Worm (Caenorhabditis elegans) whole organism, L2 larva: ENCODE results near the gene erp-44.2.
A peak's percentile ranks its signal among the peaks of the same experiment; 100 is the strongest.

ENCODE experiments used
- C34F6.9 ChIP-seq: fragments of 150-350 bp; optimal IDR thresholded peaks from 2 replicates; lab custom pipeline; 2014; ENCODE audit warnings: missing biosample characterization, missing genetic modification characterization
- F13H6.1 ChIP-seq: sonication (generic microtip); optimal IDR thresholded peaks from 2 replicates; lab custom pipeline; 2016; ENCODE audit warnings: missing genetic modification characterization, missing compliant biosample characterization
- R02D3.7 ChIP-seq: fragments of 150-350 bp; optimal IDR thresholded peaks from 2 replicates; lab custom pipeline; 2014; ENCODE audit warnings: missing biosample characterization, missing genetic modification characterization
- Y55F3AM.14 ChIP-seq: fragments of 200-800 bp; sonication (Bioruptor generic); optimal IDR thresholded peaks from 2 replicates; lab custom pipeline; 2018; ENCODE audit warnings: mild to moderate bottlenecking, missing genetic modification characterization, missing compliant biosample characterization
- ZK546.5 ChIP-seq: sonication (generic microtip); optimal IDR thresholded peaks from 2 replicates; lab custom pipeline; 2017; ENCODE audit warnings: missing biosample characterization, missing genetic modification characterization
- ama-1 ChIP-seq: fragments of 150-350 bp; optimal IDR thresholded peaks from 2 replicates; lab custom pipeline; 2018; ENCODE audit warnings: inconsistent platforms
- crh-2 ChIP-seq: sonication (generic microtip); optimal IDR thresholded peaks from 2 replicates; lab custom pipeline; 2017; ENCODE audit warnings: missing biosample characterization, missing genetic modification characterization
- dmd-4 ChIP-seq: sonication (generic microtip); optimal IDR thresholded peaks from 2 replicates; lab custom pipeline; 2017; ENCODE audit warnings: missing biosample characterization, missing genetic modification characterization
- egl-27 ChIP-seq: sonication (generic microtip); optimal IDR thresholded peaks from 3 replicates; lab custom pipeline; 2017; ENCODE audit warnings: missing biosample characterization, missing genetic modification reagents, missing genetic modification characterization
- elt-1 ChIP-seq: fragments of 150-350 bp; optimal IDR thresholded peaks from 2 replicates; lab custom pipeline; 2014; ENCODE audit warnings: missing biosample characterization, missing genetic modification characterization
- fos-1 ChIP-seq: fragments of 150-350 bp; optimal IDR thresholded peaks from 2 replicates; lab custom pipeline; 2014; ENCODE audit warnings: missing biosample characterization, missing genetic modification characterization
- lin-11 ChIP-seq: fragments of 150-350 bp; sonication (generic microtip); optimal IDR thresholded peaks from 2 replicates; lab custom pipeline; 2014; ENCODE audit warnings: missing biosample characterization, missing genetic modification characterization, inconsistent platforms, mixed read lengths
- lin-13 ChIP-seq: fragments of 150-350 bp; optimal IDR thresholded peaks from 2 replicates; lab custom pipeline; 2014; ENCODE audit warnings: missing biosample characterization, missing genetic modification reagents, missing genetic modification characterization
- lin-39 ChIP-seq: fragments of 150-350 bp; optimal IDR thresholded peaks from 2 replicates; lab custom pipeline; 2014; ENCODE audit warnings: missing biosample characterization, missing genetic modification reagents, missing genetic modification characterization
- lsy-2 ChIP-seq, 2 experiments: fragments of 150-350 bp in 1 of 2; sonication (generic microtip) in 1 of 2; optimal IDR thresholded peaks; 2 replicates each; lab custom pipeline; 2014 to 2017; ENCODE audit warnings: missing biosample characterization in 2 of 2, missing genetic modification characterization in 2 of 2
- mdl-1 ChIP-seq, 2 experiments: fragments of 150-350 bp in 1 of 2; sonication (generic microtip) in 1 of 2; optimal IDR thresholded peaks; 2 replicates each; lab custom pipeline; 2017; ENCODE audit warnings: missing biosample characterization in 2 of 2, missing genetic modification characterization in 2 of 2
- nhr-10 ChIP-seq: sonication (generic microtip); optimal IDR thresholded peaks from 2 replicates; lab custom pipeline; 2017; ENCODE audit warnings: missing biosample characterization, missing genetic modification characterization
- nhr-11 ChIP-seq: fragments of 150-350 bp; optimal IDR thresholded peaks from 2 replicates; lab custom pipeline; 2014; ENCODE audit warnings: missing biosample characterization, missing genetic modification characterization
- nhr-129 ChIP-seq: fragments of 150-350 bp; optimal IDR thresholded peaks from 2 replicates; lab custom pipeline; 2014; ENCODE audit warnings: missing biosample characterization, missing genetic modification characterization
- nhr-25 ChIP-seq: fragments of 150-350 bp; sonication (generic microtip); optimal IDR thresholded peaks from 3 replicates; lab custom pipeline; 2014; ENCODE audit warnings: missing biosample characterization, missing genetic modification characterization
- nhr-77 ChIP-seq: fragments of 150-350 bp; optimal IDR thresholded peaks from 2 replicates; lab custom pipeline; 2014; ENCODE audit warnings: missing biosample characterization, missing genetic modification characterization
- peb-1 ChIP-seq: fragments of 150-350 bp; optimal IDR thresholded peaks from 2 replicates; lab custom pipeline; 2014; ENCODE audit warnings: missing biosample characterization, missing genetic modification characterization
- sma-3 ChIP-seq: sonication (generic microtip); optimal IDR thresholded peaks from 2 replicates; lab custom pipeline; 2016; ENCODE audit warnings: missing genetic modification reagents, missing genetic modification characterization, missing compliant biosample characterization
- sma-9 ChIP-seq, 2 experiments: fragments of 150-350 bp in 1 of 2; sonication (generic microtip) in 1 of 2; optimal IDR thresholded peaks; 2 replicates each; lab custom pipeline; 2014 to 2016; ENCODE audit warnings: missing genetic modification characterization in 2 of 2, mild to moderate bottlenecking in 1 of 2, missing biosample characterization in 1 of 2, missing compliant biosample characterization in 1 of 2, missing genetic modification reagents in 1 of 2, moderate library complexity in 1 of 2
- snpc-4 ChIP-seq: fragments of 150-350 bp; optimal IDR thresholded peaks from 2 replicates; lab custom pipeline; 2014; ENCODE audit warnings: missing biosample characterization, missing genetic modification characterization
- unc-39 ChIP-seq: fragments of 150-350 bp; optimal IDR thresholded peaks from 2 replicates; lab custom pipeline; 2014; ENCODE audit warnings: missing biosample characterization, missing genetic modification characterization
- unc-55 ChIP-seq: fragments of 150-350 bp; sonication (generic microtip); optimal IDR thresholded peaks from 3 replicates; lab custom pipeline; 2014; ENCODE audit warnings: missing biosample characterization, missing genetic modification reagents, missing genetic modification characterization
- unc-62 ChIP-seq: fragments of 150-350 bp; optimal IDR thresholded peaks from 2 replicates; lab custom pipeline; 2014; ENCODE audit warnings: missing biosample characterization, missing genetic modification reagents, missing genetic modification characterization
- zag-1 ChIP-seq: fragments of 150-350 bp; optimal IDR thresholded peaks from 2 replicates; lab custom pipeline; 2014; ENCODE audit warnings: missing biosample characterization, missing genetic modification characterization
- ztf-1 ChIP-seq: fragments of 200-800 bp; sonication (Bioruptor generic); conservative IDR thresholded peaks from 2 replicates; pipeline ENCODE4 v1.3.6; 2022; ENCODE audit warnings: missing genetic modification characterization, missing compliant biosample characterization
- ztf-11 ChIP-seq: sonication (generic microtip); optimal IDR thresholded peaks from 2 replicates; lab custom pipeline; 2017; ENCODE audit warnings: missing biosample characterization, missing genetic modification characterization

erp-44.2 gene

ce11 chrIV:7815683-7816183 lies 18.7 kb downstream of the erp-44.2 start, which contains the start of gene cdgs-1:
TSS of gene cdgs-1 (minus strand) at chrIV:7815733.
- TF ChIP-seq crh-2 (tag; lab: Kevin White, UChicago), result peak; percentile 75
- TF ChIP-seq Y55F3AM.14 (GFP tag; lab: Kevin White, UChicago), result no peak
- TF ChIP-seq mdl-1 (tag; optimal IDR thresholded peaks at IDR 0.05; lab: Kevin White, UChicago), result peak; percentile 62 to 64
- no peak for TF ChIP-seq lin-13 (GFP tag; lab: Kevin White, UChicago)
- no peak for TF ChIP-seq egl-27 (tag; lab: Kevin White, UChicago)
- peak; percentile 20 for TF ChIP-seq fos-1 (tag; lab: Kevin White, UChicago)
- no peak for TF ChIP-seq sma-3
- TF ChIP-seq F13H6.1, result peak; percentile 19
- TF ChIP-seq ZK546.5 (tag; lab: Kevin White, UChicago), result no peak
- no peak for TF ChIP-seq elt-1 (tag; lab: Kevin White, UChicago)
- no peak for TF ChIP-seq ztf-11 (tag; lab: Kevin White, UChicago)
- no peak for TF ChIP-seq snpc-4
- TF ChIP-seq nhr-129 (tag; lab: Kevin White, UChicago), result peak; percentile 77
- peak; percentile 30 for TF ChIP-seq nhr-25
- TF ChIP-seq C34F6.9 (tag; lab: Kevin White, UChicago), result peak; percentile 73
- TF ChIP-seq lsy-2 (tag; optimal IDR thresholded peaks at IDR 0.05; lab: Kevin White, UChicago), result peak in 1 of 2 experiments; percentile 59
- peak; percentile 63 for TF ChIP-seq sma-9 (GFP tag; optimal IDR thresholded peaks at IDR 0.05; lab: Kevin White, UChicago)
- TF ChIP-seq sma-9 (tag; optimal IDR thresholded peaks at IDR 0.05; lab: Kevin White, UChicago), result no peak
- TF ChIP-seq unc-55 (GFP tag; lab: Kevin White, UChicago), result peak; percentile 57
- no peak for TF ChIP-seq lin-11 (tag; lab: Kevin White, UChicago)
- TF ChIP-seq ztf-1, result no peak

ce11 chrIV:7812709-7813108 lies 21.8 kb downstream of the erp-44.2 start, which contains the start of gene zgpa-1:
TSS of gene zgpa-1 (minus strand) at chrIV:7812809.
- TF ChIP-seq elt-1 (tag; lab: Kevin White, UChicago), result no peak
- no peak for TF ChIP-seq mdl-1 (tag; optimal IDR thresholded peaks at IDR 0.05; lab: Kevin White, UChicago)
- no peak for TF ChIP-seq unc-39 (tag; lab: Kevin White, UChicago)
- no peak for TF ChIP-seq nhr-11 (tag; lab: Kevin White, UChicago)
- no peak for TF ChIP-seq zag-1
- no peak for TF ChIP-seq lin-39 (tag; lab: Kevin White, UChicago)
- no peak for TF ChIP-seq ama-1 (lab: Kevin White, UChicago)
- TF ChIP-seq ztf-11 (tag; lab: Kevin White, UChicago), result no peak
- TF ChIP-seq nhr-10, result no peak
- TF ChIP-seq unc-62, result no peak
- TF ChIP-seq, all 48 proteins: peak for 0

- no peak for TF ChIP-seq dmd-4
- peak; percentile 59 for TF ChIP-seq elt-1 (tag; lab: Kevin White, UChicago)
Measured at ce11 chrIV:7808583-7808982, 25.9 kb downstream of the erp-44.2 start, which contains the start of gene C33H5.1. TSS of gene C33H5.1 (plus strand) at chrIV:7808912.

- TF ChIP-seq nhr-77 (no peak), Y55F3AM.14 (GFP tag; lab: Kevin White, UChicago) (no peak), lin-11 (tag; lab: Kevin White, UChicago) (no peak), peb-1 (tag; lab: Kevin White, UChicago) (no peak), lsy-2 (tag; optimal IDR thresholded peaks at IDR 0.05; lab: Kevin White, UChicago) (no peak), nhr-129 (tag; lab: Kevin White, UChicago) (no peak), lin-13 (GFP tag; lab: Kevin White, UChicago) (no peak), C34F6.9 (tag; lab: Kevin White, UChicago) (no peak), unc-62 (no peak), zag-1 (no peak)
- TF ChIP-seq, all 48 proteins: peak for 0
Measured at ce11 chrIV:7804740-7805139, 29.7 kb downstream of the erp-44.2 start, which contains the start of gene C33H5.2. TSS of gene C33H5.2 (plus strand) at chrIV:7805040.

ce11 chrIV:7803250-7803649 lies 31.2 kb downstream of the erp-44.2 start, which contains the start of gene C33H5.16:
TSS of gene C33H5.16 (minus strand) at chrIV:7803350.
- TF ChIP-seq F13H6.1, result no peak
- no peak for TF ChIP-seq lin-39 (tag; lab: Kevin White, UChicago)
- TF ChIP-seq R02D3.7 (tag; lab: Kevin White, UChicago), result no peak
- no peak for TF ChIP-seq unc-62
- TF ChIP-seq, all 48 proteins: peak for 0
